Fruit fly (Drosophila melanogaster) whole organism, embryonic: ENCODE results near the gene CG31776.
A peak's percentile ranks its signal among the peaks of the same experiment; 100 is the strongest.

Source experiments
- Asciz ChIP-seq: fragments of 200-800 bp; sonication (Bioruptor generic); optimal IDR thresholded peaks from 2 replicates; lab custom pipeline; 2017; ENCODE audit warnings: missing biosample characterization, mild to moderate bottlenecking, missing genetic modification characterization, missing genetic modification reagents
- CG10959 ChIP-seq: fragments of 200-800 bp; sonication (Bioruptor generic); IDR thresholded peaks from 2 replicates; pipeline ENCODE4 v1.3.6; 2022; ENCODE audit warnings: missing biosample characterization, missing genetic modification characterization
- CG11504 ChIP-seq: fragments of 200-800 bp; sonication (Bioruptor generic); optimal IDR thresholded peaks from 3 replicates; lab custom pipeline; 2019; ENCODE audit warnings: missing biosample characterization, mild to moderate bottlenecking, missing genetic modification characterization, moderate library complexity
- CG12219 ChIP-seq: fragments of 200-800 bp; sonication (Bioruptor generic); optimal IDR thresholded peaks from 3 replicates; lab custom pipeline; 2018; ENCODE audit warnings: missing biosample characterization, mild to moderate bottlenecking, missing genetic modification characterization
- CG12299 ChIP-seq: fragments of 200-800 bp; sonication (Bioruptor generic); optimal IDR thresholded peaks from 2 replicates; lab custom pipeline; 2018; ENCODE audit warnings: missing biosample characterization, mild to moderate bottlenecking, missing genetic modification characterization
- CG13775 ChIP-seq: fragments of 200-800 bp; sonication (Bioruptor generic); optimal IDR thresholded peaks from 3 replicates; lab custom pipeline; 2017; ENCODE audit warnings: missing biosample characterization, mild to moderate bottlenecking, missing genetic modification characterization
- CG17359 ChIP-seq: fragments of 200-800 bp; sonication (Bioruptor generic); optimal IDR thresholded peaks from 3 replicates; lab custom pipeline; 2018; ENCODE audit warnings: missing biosample characterization, mild to moderate bottlenecking, missing genetic modification characterization, moderate library complexity
- CG1832 ChIP-seq: fragments of 200-800 bp; sonication (Bioruptor generic); optimal IDR thresholded peaks from 2 replicates; lab custom pipeline; 2017; ENCODE audit warnings: missing biosample characterization, mild to moderate bottlenecking, missing genetic modification characterization, inconsistent platforms
- CG18619 ChIP-seq: fragments of 200-800 bp; sonication (Bioruptor generic); optimal IDR thresholded peaks from 3 replicates; lab custom pipeline; 2017; ENCODE audit warnings: missing biosample characterization, mild to moderate bottlenecking, missing genetic modification characterization
- CG2199 ChIP-seq: fragments of 200-800 bp; sonication (Bioruptor generic); IDR thresholded peaks from 3 replicates; pipeline ENCODE4 v1.3.6; 2022; ENCODE audit warnings: missing biosample characterization, missing genetic modification characterization
- CG2875 ChIP-seq: fragments of 200-800 bp; sonication (Bioruptor generic); optimal IDR thresholded peaks from 2 replicates; lab custom pipeline; 2017; ENCODE audit warnings: missing biosample characterization, mild to moderate bottlenecking, missing genetic modification characterization, missing genetic modification reagents
- CG2889 ChIP-seq: fragments of 200-800 bp; sonication (Bioruptor generic); IDR thresholded peaks from 3 replicates; pipeline ENCODE4 v1.3.6; 2022; ENCODE audit warnings: missing biosample characterization, missing genetic modification characterization
- CG30403 ChIP-seq: fragments of 200-800 bp; sonication (Bioruptor generic); optimal IDR thresholded peaks from 3 replicates; lab custom pipeline; 2016; ENCODE audit warnings: missing biosample characterization, missing genetic modification characterization
- CG32772 ChIP-seq: fragments of 200-800 bp; sonication (Bioruptor generic); IDR thresholded peaks from 2 replicates; pipeline ENCODE4 v1.3.6; 2022; ENCODE audit warnings: missing biosample characterization, missing genetic modification characterization
- CG4404 ChIP-seq: fragments of 200-800 bp; sonication (Bioruptor generic); IDR thresholded peaks from 2 replicates; pipeline ENCODE4 v1.3.6; 2022; ENCODE audit warnings: missing biosample characterization, missing genetic modification characterization
- CG6813 ChIP-seq: fragments of 200-800 bp; sonication (Bioruptor generic); optimal IDR thresholded peaks from 2 replicates; lab custom pipeline; 2017; ENCODE audit warnings: missing biosample characterization, missing genetic modification characterization, mild to moderate bottlenecking, moderate library complexity, missing genetic modification reagents
- CG7556 ChIP-seq: fragments of 200-800 bp; sonication (Bioruptor generic); optimal IDR thresholded peaks from 2 replicates; lab custom pipeline; 2017; ENCODE audit warnings: missing biosample characterization, mild to moderate bottlenecking, missing genetic modification characterization
- CG9817 ChIP-seq: fragments of 200-800 bp; sonication (Bioruptor generic); optimal IDR thresholded peaks from 2 replicates; lab custom pipeline; 2018; ENCODE audit warnings: missing biosample characterization, mild to moderate bottlenecking, missing genetic modification characterization, moderate library complexity
- CG9932 ChIP-seq: fragments of 200-800 bp; sonication (Bioruptor generic); IDR thresholded peaks from 2 replicates; pipeline ENCODE4 v1.3.6; 2022; ENCODE audit warnings: missing biosample characterization, missing genetic modification characterization
- CrebB ChIP-seq: fragments of 200-800 bp; sonication (Bioruptor generic); optimal IDR thresholded peaks from 3 replicates; lab custom pipeline; 2018; ENCODE audit warnings: missing biosample characterization, mild to moderate bottlenecking, missing genetic modification characterization
- D ChIP-seq, 2 experiments: fragments of 200-800 bp in 1 of 2; fragments of >200 bp in 1 of 2; sonication (Bioruptor generic) in 1 of 2; optimal IDR thresholded peaks; 2 replicates in 1 of 2; 3 replicates in 1 of 2; lab custom pipeline; 2017; ENCODE audit warnings: mild to moderate bottlenecking in 1 of 2, missing biosample characterization in 1 of 2, missing genetic modification characterization in 1 of 2, missing genetic modification reagents in 1 of 2
- Dbx ChIP-seq: fragments of 200-800 bp; sonication (Bioruptor generic); IDR thresholded peaks from 3 replicates; pipeline ENCODE4 v1.3.6; 2022; ENCODE audit warnings: missing biosample characterization, missing genetic modification characterization
- MESR4 ChIP-seq: fragments of 200-800 bp; sonication (Bioruptor generic); optimal IDR thresholded peaks from 2 replicates; lab custom pipeline; 2018; ENCODE audit warnings: missing biosample characterization, mild to moderate bottlenecking, missing genetic modification characterization, moderate library complexity
- Ravus ChIP-seq: fragments of 200-800 bp; sonication (Bioruptor generic); IDR thresholded peaks from 2 replicates; pipeline ENCODE4 v1.3.6; 2022; ENCODE audit warnings: missing biosample characterization, missing genetic modification characterization
- Ssrp ChIP-seq: fragments of 200-800 bp; sonication (Bioruptor generic); optimal IDR thresholded peaks from 2 replicates; lab custom pipeline; 2018; ENCODE audit warnings: missing biosample characterization, mild to moderate bottlenecking, missing genetic modification characterization, moderate library complexity
- Xbp1 ChIP-seq: fragments of 200-800 bp; sonication (Bioruptor generic); optimal IDR thresholded peaks from 3 replicates; lab custom pipeline; 2016; ENCODE audit warnings: missing biosample characterization, mild to moderate bottlenecking, missing genetic modification characterization
- Xrp1 ChIP-seq: fragments of 200-800 bp; sonication (Bioruptor generic); IDR thresholded peaks from 2 replicates; pipeline ENCODE4 v1.3.6; 2022; ENCODE audit warnings: missing biosample characterization, missing genetic modification characterization
- ac ChIP-seq: fragments of 200-800 bp; sonication (Bioruptor generic); optimal IDR thresholded peaks from 3 replicates; lab custom pipeline; 2017; ENCODE audit warnings: missing biosample characterization, mild to moderate bottlenecking, missing genetic modification characterization
- aop ChIP-seq: fragments of 200-800 bp; sonication (Bioruptor generic); IDR thresholded peaks from 2 replicates; pipeline ENCODE4 v1.3.6; 2022; ENCODE audit warnings: missing biosample characterization, missing genetic modification characterization
- ap ChIP-seq: fragments of 200-800 bp; sonication (Bioruptor generic); IDR thresholded peaks from 2 replicates; pipeline ENCODE4 v1.3.6; 2022; ENCODE audit warnings: missing biosample characterization, missing genetic modification characterization
- az2 ChIP-seq: fragments of 200-800 bp; sonication (Bioruptor generic); optimal IDR thresholded peaks from 3 replicates; lab custom pipeline; 2016; ENCODE audit warnings: missing biosample characterization, missing genetic modification characterization
- bigmax ChIP-seq: fragments of 200-800 bp; sonication (Bioruptor generic); optimal IDR thresholded peaks from 2 replicates; lab custom pipeline; 2018; ENCODE audit warnings: missing biosample characterization, mild to moderate bottlenecking, missing genetic modification characterization
- cwo ChIP-seq: fragments of 200-800 bp; sonication (Bioruptor generic); optimal IDR thresholded peaks from 3 replicates; lab custom pipeline; 2017; ENCODE audit warnings: missing biosample characterization, missing genetic modification characterization, mild to moderate bottlenecking, moderate library complexity, missing genetic modification reagents
- dm ChIP-seq: fragments of 200-800 bp; sonication (Bioruptor generic); optimal IDR thresholded peaks from 3 replicates; lab custom pipeline; 2016; ENCODE audit warnings: missing biosample characterization, missing genetic modification characterization
- dpn ChIP-seq, 2 experiments: fragments of 200-800 bp; sonication (Bioruptor generic); optimal IDR thresholded peaks; 3 replicates each; lab custom pipeline; 2016; ENCODE audit warnings: missing biosample characterization in 2 of 2, missing genetic modification characterization in 2 of 2
- dysf ChIP-seq: fragments of 200-800 bp; sonication (Bioruptor generic); IDR thresholded peaks from 3 replicates; pipeline ENCODE4 v1.3.6; 2022; ENCODE audit warnings: missing biosample characterization, missing genetic modification characterization
- gem ChIP-seq: fragments of 200-800 bp; sonication (Bioruptor generic); optimal IDR thresholded peaks from 2 replicates; lab custom pipeline; 2019; ENCODE audit warnings: missing biosample characterization, mild to moderate bottlenecking, missing genetic modification characterization, moderate library complexity
- hb ChIP-seq: fragments of 200-800 bp; sonication (Bioruptor generic); IDR thresholded peaks from 3 replicates; pipeline ENCODE4 v1.3.6; 2022; ENCODE audit warnings: missing biosample characterization, missing genetic modification characterization; ENCODE audit not compliant: partially characterized antibody
- hkb ChIP-seq, 2 experiments: fragments of 200-800 bp in 1 of 2; fragments of >200 bp in 1 of 2; sonication (Bioruptor generic) in 1 of 2; IDR thresholded peaks in 1 of 2; optimal IDR thresholded peaks in 1 of 2; 2 replicates each; pipeline versions ENCODE4 v1.3.6 to Lab custom; 2017 to 2022; ENCODE audit warnings: missing biosample characterization in 1 of 2, missing genetic modification characterization in 1 of 2
- lola ChIP-seq, 3 experiments: fragments of >200 bp in 2 of 3; fragments of 200-800 bp in 1 of 3; sonication (Bioruptor generic) in 1 of 3; optimal IDR thresholded peaks; 2 replicates each; lab custom pipeline; 2017 to 2019; ENCODE audit warnings: missing biosample characterization in 3 of 3, missing genetic modification characterization in 3 of 3, mild to moderate bottlenecking in 1 of 3, moderate library complexity in 1 of 3
- pan ChIP-seq, 4 experiments: fragments of >200 bp in 3 of 4; fragments of 200-800 bp in 1 of 4; sonication (Bioruptor generic) in 1 of 4; optimal IDR thresholded peaks in 3 of 4; IDR thresholded peaks in 1 of 4; 2 replicates each; pipeline versions ENCODE4 v1.3.6 to Lab custom; 2017 to 2022; ENCODE audit warnings: missing biosample characterization in 2 of 4, missing genetic modification characterization in 2 of 4, mixed read lengths in 1 of 4
- seq ChIP-seq: fragments of 200-800 bp; sonication (Bioruptor generic); IDR thresholded peaks from 2 replicates; pipeline ENCODE4 v1.3.6; 2022; ENCODE audit warnings: missing biosample characterization, missing genetic modification characterization
- slbo ChIP-seq: fragments of 200-800 bp; sonication (Bioruptor generic); IDR thresholded peaks from 2 replicates; pipeline ENCODE4 v1.3.6; 2022; ENCODE audit warnings: missing biosample characterization, missing genetic modification characterization
- toy ChIP-seq: fragments of 200-800 bp; sonication (Bioruptor generic); IDR thresholded peaks from 2 replicates; pipeline ENCODE4 v1.3.6; 2022; ENCODE audit warnings: missing biosample characterization, missing genetic modification characterization
- wdn ChIP-seq: fragments of 200-800 bp; sonication (Bioruptor generic); IDR thresholded peaks from 2 replicates; pipeline ENCODE4 v1.3.6; 2022; ENCODE audit warnings: missing biosample characterization, missing genetic modification characterization
- z ChIP-seq: fragments of 200-800 bp; sonication (Bioruptor generic); IDR thresholded peaks from 3 replicates; pipeline ENCODE4 v1.3.6; 2022; ENCODE audit warnings: missing biosample characterization, missing genetic modification characterization

The CG31776 gene

dm6 chr2L:3507209-3508164 is 37.5 kb downstream of the CG31776 start, which contains the start of gene tim (continued):
- TF ChIP-seq cwo (GFP tag; lab: Kevin White, UChicago): peak; percentile 99
- TF ChIP-seq CG18619 (GFP tag; lab: Kevin White, UChicago): peak; percentile 41
- TF ChIP-seq CG12219 (GFP tag; lab: Kevin White, UChicago): no peak
- TF ChIP-seq CG9932 (GFP tag; lab: Robert Waterston, UW): peak; percentile 7; the same call in 1 of the 2 replicates
- peak; percentile 26 for TF ChIP-seq CG17359 (tag; lab: Kevin White, UChicago)
- peak; percentile 57 for TF ChIP-seq CG30403 (GFP tag; lab: Kevin White, UChicago)
- 0 out of 2 replicates have a peak, but pooled peaks have one; percentile 16 for TF ChIP-seq Xrp1 (GFP tag; lab: Robert Waterston, UW)
- no peak for TF ChIP-seq MESR4 (GFP tag; lab: Kevin White, UChicago)
- TF ChIP-seq bigmax (GFP tag; lab: Kevin White, UChicago): no peak
- peak; percentile 76 for TF ChIP-seq CG11504 (tag; lab: Kevin White, UChicago)
- no peak for TF ChIP-seq toy
- TF ChIP-seq az2 (GFP tag; lab: Kevin White, UChicago): peak; percentile 9
- peak; percentile 59 for TF ChIP-seq CG1832 (GFP tag; lab: Kevin White, UChicago)
- TF ChIP-seq hkb (optimal IDR thresholded peaks at IDR 0.05; lab: Kevin White, UChicago): no peak
- peak; percentile 14; the same call in 1 of the 2 replicates for TF ChIP-seq hkb (GFP tag; IDR thresholded peaks at IDR 0.05; lab: Robert Waterston, UW)
- 0 out of 3 replicates have a peak, but pooled peaks have one; percentile 7 for TF ChIP-seq Dbx (GFP tag; lab: Robert Waterston, UW)
- TF ChIP-seq CG32772 (GFP tag; lab: Robert Waterston, UW): no peak
- no peak for TF ChIP-seq CG6813 (GFP tag; lab: Kevin White, UChicago)
- TF ChIP-seq seq: peak; percentile 37; the same call in 1 of the 2 replicates
- peak; percentile 40 for TF ChIP-seq Ssrp (tag; lab: Kevin White, UChicago)
- no peak for TF ChIP-seq ac (GFP tag; lab: Kevin White, UChicago)
- no peak for TF ChIP-seq CG2889
- no peak for TF ChIP-seq pan (optimal IDR thresholded peaks at IDR 0.05; lab: Kevin White, UChicago)
- TF ChIP-seq pan (GFP tag; optimal IDR thresholded peaks at IDR 0.05 in 1 of 2, IDR thresholded peaks at IDR 0.05 in 1 of 2): no peak
- TF ChIP-seq D (optimal IDR thresholded peaks at IDR 0.05; lab: Kevin White, UChicago): no peak
- peak; percentile 29 for TF ChIP-seq D (GFP tag; optimal IDR thresholded peaks at IDR 0.05; lab: Kevin White, UChicago)
- TF ChIP-seq wdn (GFP tag; lab: Robert Waterston, UW): no peak
- TF ChIP-seq CG2199 (GFP tag; lab: Robert Waterston, UW): no peak
- TF ChIP-seq slbo (GFP tag; lab: Robert Waterston, UW): no peak
- peak; percentile 18; the same call in 1 of the 3 replicates for TF ChIP-seq z (GFP tag; lab: Robert Waterston, UW)
- 0 out of 2 replicates have a peak, but pooled peaks have one; percentile 14 for TF ChIP-seq ap (GFP tag; lab: Robert Waterston, UW)
- peak; percentile 19 for TF ChIP-seq Asciz (GFP tag; lab: Kevin White, UChicago)
- no peak for TF ChIP-seq Ravus
- 0 out of 3 replicates have a peak, but pooled peaks have one; percentile 36 for TF ChIP-seq dysf (GFP tag; lab: Robert Waterston, UW)
- peak in 1 of 2 experiments; percentile 31 for TF ChIP-seq dpn (GFP tag; optimal IDR thresholded peaks at IDR 0.05; lab: Kevin White, UChicago)
- peak; percentile 73 for TF ChIP-seq CG7556 (GFP tag; lab: Kevin White, UChicago)
- TF ChIP-seq CrebB: no peak
- TF ChIP-seq CG4404: no peak
- no peak for TF ChIP-seq gem (tag; lab: Kevin White, UChicago)
- TF ChIP-seq dm (GFP tag; lab: Kevin White, UChicago): no peak
- TF ChIP-seq aop: no peak
- peak in 1 of 3 experiments; percentile 35 for TF ChIP-seq lola (GFP tag; optimal IDR thresholded peaks at IDR 0.05; lab: Kevin White, UChicago)
- no peak for TF ChIP-seq CG10959
- TF ChIP-seq CG13775: peak; percentile 13
- TF ChIP-seq hb (GFP tag; lab: Robert Waterston, UW): no peak
- no peak for TF ChIP-seq CG12299 (tag; lab: Kevin White, UChicago)
- no peak for TF ChIP-seq CG9817 (tag; lab: Kevin White, UChicago)
- TF ChIP-seq Xbp1 (GFP tag; lab: Kevin White, UChicago): peak; percentile 22
- TF ChIP-seq CG2875: peak; percentile 5
